Worm (Caenorhabditis elegans) whole organism, L4 larva: ENCODE results near the gene R144.12.

Source experiments
- R02D3.7 ChIP-seq: fragments of 150-350 bp; sonication (generic microtip); optimal IDR thresholded peaks from 3 replicates; lab custom pipeline; 2014; ENCODE audit warnings: missing biosample characterization, missing genetic modification characterization
- T20F7.1 ChIP-seq: fragments of 200-800 bp; sonication (Bioruptor generic); optimal IDR thresholded peaks from 2 replicates; lab custom pipeline; 2018; ENCODE audit warnings: mild to moderate bottlenecking, missing genetic modification characterization, missing compliant biosample characterization
- T26A8.4 ChIP-seq: fragments of 200-800 bp; sonication (Bioruptor generic); IDR thresholded peaks from 2 replicates; pipeline ENCODE4 v1.3.6; 2022; ENCODE audit warnings: missing genetic modification characterization, missing compliant biosample characterization
- Y48G9A.11 ChIP-seq: fragments of 200-800 bp; sonication (Bioruptor generic); IDR thresholded peaks from 2 replicates; pipeline ENCODE4 v1.3.6; 2022; ENCODE audit warnings: missing genetic modification reagents, missing genetic modification characterization, missing compliant biosample characterization
- Y5F2A.4 ChIP-seq: fragments of 200-800 bp; sonication (Bioruptor generic); optimal IDR thresholded peaks from 2 replicates; lab custom pipeline; 2018; ENCODE audit warnings: mild to moderate bottlenecking, missing genetic modification characterization, missing compliant biosample characterization
- aly-2 ChIP-seq: sonication (generic microtip); optimal IDR thresholded peaks from 2 replicates; lab custom pipeline; 2018; ENCODE audit warnings: missing biosample characterization, missing genetic modification characterization
- arid-1 ChIP-seq: fragments of 200-800 bp; sonication (Bioruptor generic); conservative IDR thresholded peaks from 2 replicates; pipeline ENCODE4 v1.3.6; 2022; ENCODE audit warnings: missing genetic modification reagents, missing genetic modification characterization, missing compliant biosample characterization
- ceh-20 ChIP-seq: fragments of 200-800 bp; sonication (Bioruptor generic); IDR thresholded peaks from 2 replicates; pipeline ENCODE4 v1.3.6; 2022; ENCODE audit warnings: missing genetic modification reagents, missing genetic modification characterization, missing compliant biosample characterization
- ceh-28 ChIP-seq: fragments of 150-350 bp; optimal IDR thresholded peaks from 2 replicates; lab custom pipeline; 2014; ENCODE audit warnings: missing biosample characterization, missing genetic modification reagents, missing genetic modification characterization
- ceh-32 ChIP-seq: sonication (generic microtip); optimal IDR thresholded peaks from 2 replicates; lab custom pipeline; 2016; ENCODE audit warnings: mild to moderate bottlenecking, missing genetic modification characterization, missing compliant biosample characterization; ENCODE audit not compliant: poor library complexity
- ceh-62 ChIP-seq: sonication (generic microtip); optimal IDR thresholded peaks from 2 replicates; lab custom pipeline; 2017; ENCODE audit warnings: missing biosample characterization, missing genetic modification characterization
- ceh-82 ChIP-seq: sonication (generic microtip); optimal IDR thresholded peaks from 2 replicates; lab custom pipeline; 2017; ENCODE audit warnings: missing biosample characterization, missing genetic modification characterization
- ces-1 ChIP-seq: fragments of 150-350 bp; sonication (generic microtip); optimal IDR thresholded peaks from 4 replicates; lab custom pipeline; 2014; ENCODE audit warnings: missing biosample characterization, missing genetic modification reagents, missing genetic modification characterization
- cey-2 ChIP-seq: sonication (generic microtip); optimal IDR thresholded peaks from 3 replicates; lab custom pipeline; 2017; ENCODE audit warnings: missing genetic modification characterization, mild to moderate bottlenecking, missing compliant biosample characterization, antibody characterized with exemption, borderline replicate concordance; ENCODE audit not compliant: insufficient read depth
- ctbp-1 ChIP-seq: fragments of 200-800 bp; sonication (Bioruptor generic); IDR thresholded peaks from 2 replicates; pipeline ENCODE4 v1.3.6; 2022; ENCODE audit warnings: missing genetic modification reagents, missing genetic modification characterization, missing compliant biosample characterization
- daf-8 ChIP-seq: fragments of 200-800 bp; sonication (Bioruptor generic); IDR thresholded peaks from 2 replicates; pipeline ENCODE4 v1.3.6; 2022; ENCODE audit warnings: missing genetic modification characterization, missing compliant biosample characterization
- dmd-8 ChIP-seq: fragments of 200-800 bp; sonication (Bioruptor generic); IDR thresholded peaks from 2 replicates; pipeline ENCODE4 v1.3.6; 2022; ENCODE audit warnings: missing genetic modification characterization, missing compliant biosample characterization
- dmd-9 ChIP-seq: fragments of 200-800 bp; sonication (Bioruptor generic); IDR thresholded peaks from 2 replicates; pipeline ENCODE4 v1.3.6; 2022; ENCODE audit warnings: missing genetic modification reagents, missing genetic modification characterization, missing compliant biosample characterization
- dve-1 ChIP-seq: sonication (generic microtip); optimal IDR thresholded peaks from 2 replicates; lab custom pipeline; 2017; ENCODE audit warnings: antibody characterized with exemption, mild to moderate bottlenecking, missing genetic modification characterization, missing compliant biosample characterization; ENCODE audit not compliant: insufficient read depth
- egl-27 ChIP-seq: sonication (generic microtip); optimal IDR thresholded peaks from 3 replicates; lab custom pipeline; 2017; ENCODE audit warnings: missing biosample characterization, missing genetic modification reagents, missing genetic modification characterization
- fos-1 ChIP-seq: fragments of 150-350 bp; optimal IDR thresholded peaks from 2 replicates; lab custom pipeline; 2014; ENCODE audit warnings: missing biosample characterization, missing genetic modification characterization
- hif-1 ChIP-seq, 2 experiments: sonication (generic microtip); optimal IDR thresholded peaks; 2 replicates each; lab custom pipeline; 2016 to 2017; ENCODE audit warnings: missing compliant biosample characterization in 2 of 2, missing genetic modification characterization in 2 of 2, missing genetic modification reagents in 2 of 2, missing genotype in 2 of 2, mild to moderate bottlenecking in 1 of 2
- hlh-30 ChIP-seq: sonication (generic microtip); optimal IDR thresholded peaks from 2 replicates; lab custom pipeline; 2017; ENCODE audit warnings: antibody characterized with exemption, mild to moderate bottlenecking, missing genetic modification characterization, missing compliant biosample characterization; ENCODE audit not compliant: insufficient read depth
- hmg-1.1 ChIP-seq: fragments of 200-800 bp; sonication (Bioruptor generic); IDR thresholded peaks from 2 replicates; pipeline ENCODE4 v1.3.6; 2022; ENCODE audit warnings: missing genetic modification reagents, missing genetic modification characterization, missing compliant biosample characterization
- lin-13 ChIP-seq: fragments of 150-350 bp; optimal IDR thresholded peaks from 2 replicates; lab custom pipeline; 2014; ENCODE audit warnings: missing biosample characterization, missing genetic modification reagents, missing genetic modification characterization
- lin-29 ChIP-seq: fragments of 200-800 bp; sonication (Bioruptor generic); IDR thresholded peaks from 2 replicates; pipeline ENCODE4 v1.3.6; 2022; ENCODE audit warnings: missing genetic modification reagents, missing genetic modification characterization, missing compliant biosample characterization
- lsy-2 ChIP-seq, 2 experiments: fragments of 150-350 bp in 1 of 2; sonication (generic microtip) in 1 of 2; optimal IDR thresholded peaks; 2 replicates each; lab custom pipeline; 2014 to 2017; ENCODE audit warnings: missing biosample characterization in 2 of 2, missing genetic modification characterization in 2 of 2
- madf-5 ChIP-seq, 2 experiments: fragments of 200-800 bp; sonication (Bioruptor generic); IDR thresholded peaks; 2 replicates each; pipeline ENCODE4 v1.3.6; 2022; ENCODE audit warnings: missing compliant biosample characterization in 2 of 2, missing genetic modification characterization in 2 of 2
- mep-1 ChIP-seq: fragments of 150-350 bp; sonication (generic microtip); optimal IDR thresholded peaks from 3 replicates; lab custom pipeline; 2014; ENCODE audit warnings: missing biosample characterization, missing genetic modification characterization
- mxl-2 ChIP-seq: fragments of 200-800 bp; sonication (Bioruptor generic); conservative IDR thresholded peaks from 2 replicates; pipeline ENCODE4 v1.3.6; 2022; ENCODE audit warnings: missing genetic modification reagents, missing genetic modification characterization, missing compliant biosample characterization
- mxl-3 ChIP-seq: fragments of 200-800 bp; sonication (Bioruptor generic); optimal IDR thresholded peaks from 2 replicates; lab custom pipeline; 2018; ENCODE audit warnings: mild to moderate bottlenecking, missing genetic modification characterization, missing compliant biosample characterization
- nhr-10 ChIP-seq: fragments of 150-350 bp; optimal IDR thresholded peaks from 2 replicates; lab custom pipeline; 2014; ENCODE audit warnings: missing biosample characterization, missing genetic modification characterization
- nhr-237 ChIP-seq: sonication (generic microtip); optimal IDR thresholded peaks from 2 replicates; lab custom pipeline; 2017; ENCODE audit warnings: missing biosample characterization, missing genetic modification characterization
- nhr-25 ChIP-seq: sonication (generic microtip); optimal IDR thresholded peaks from 2 replicates; lab custom pipeline; 2017; ENCODE audit warnings: missing genetic modification characterization, mild to moderate bottlenecking, missing compliant biosample characterization, antibody characterized with exemption, moderate library complexity, borderline replicate concordance; ENCODE audit not compliant: insufficient read depth
- nhr-28 ChIP-seq: fragments of 150-350 bp; optimal IDR thresholded peaks from 2 replicates; lab custom pipeline; 2014; ENCODE audit warnings: missing biosample characterization, missing genetic modification characterization
- nhr-41 ChIP-seq: fragments of 200-800 bp; sonication (Bioruptor generic); IDR thresholded peaks from 2 replicates; pipeline ENCODE4 v1.3.6; 2022; ENCODE audit warnings: missing genetic modification reagents, missing genetic modification characterization, missing compliant biosample characterization
- nhr-42 ChIP-seq: fragments of 200-800 bp; sonication (Bioruptor generic); IDR thresholded peaks from 2 replicates; pipeline ENCODE4 v1.3.6; 2022; ENCODE audit warnings: missing genetic modification characterization, missing compliant biosample characterization
- nhr-6 ChIP-seq: fragments of 150-350 bp; optimal IDR thresholded peaks from 2 replicates; lab custom pipeline; 2014; ENCODE audit warnings: missing biosample characterization, missing genetic modification characterization
- nhr-77 ChIP-seq: fragments of 150-350 bp; optimal IDR thresholded peaks from 2 replicates; lab custom pipeline; 2014; ENCODE audit warnings: missing biosample characterization, missing genetic modification characterization
- pha-4 ChIP-seq, 2 experiments: fragments of 150-350 bp in 1 of 2; fragments of 200-800 bp in 1 of 2; sonication (Bioruptor generic) in 1 of 2; IDR thresholded peaks in 1 of 2; optimal IDR thresholded peaks in 1 of 2; 2 replicates each; pipeline versions ENCODE4 v1.3.6 to Lab custom; 2014 to 2022; ENCODE audit warnings: missing genetic modification characterization in 2 of 2, missing genetic modification reagents in 2 of 2, missing biosample characterization in 1 of 2, missing compliant biosample characterization in 1 of 2
- pqm-1 ChIP-seq: sonication (generic microtip); optimal IDR thresholded peaks from 2 replicates; lab custom pipeline; 2017; ENCODE audit warnings: missing biosample characterization, missing genetic modification characterization
- set-16 ChIP-seq: fragments of 200-800 bp; sonication (Bioruptor generic); IDR thresholded peaks from 2 replicates; pipeline ENCODE4 v1.3.6; 2022; ENCODE audit warnings: missing genetic modification reagents, missing genetic modification characterization, missing compliant biosample characterization
- tag-97 ChIP-seq: fragments of 200-800 bp; sonication (Bioruptor generic); IDR thresholded peaks from 2 replicates; pipeline ENCODE4 v1.3.6; 2022; ENCODE audit warnings: missing genetic modification characterization, missing compliant biosample characterization
- tra-1 ChIP-seq: fragments of 200-800 bp; sonication (Bioruptor generic); IDR thresholded peaks from 2 replicates; pipeline ENCODE4 v1.3.6; 2022; ENCODE audit warnings: missing genetic modification reagents, missing genetic modification characterization, missing compliant biosample characterization
- vab-7 ChIP-seq: fragments of 200-800 bp; sonication (Bioruptor generic); IDR thresholded peaks from 2 replicates; pipeline ENCODE4 v1.3.6; 2022; ENCODE audit warnings: missing genetic modification reagents, missing genetic modification characterization, missing compliant biosample characterization
- zag-1 ChIP-seq: fragments of 150-350 bp; optimal IDR thresholded peaks from 2 replicates; lab custom pipeline; 2014; ENCODE audit warnings: missing biosample characterization, missing genetic modification characterization
- zfp-2 ChIP-seq: sonication (generic microtip); optimal IDR thresholded peaks from 2 replicates; lab custom pipeline; 2016; ENCODE audit warnings: mild to moderate bottlenecking, missing genetic modification characterization, missing compliant biosample characterization
- zip-11 ChIP-seq: fragments of 200-800 bp; sonication (Bioruptor generic); IDR thresholded peaks from 2 replicates; pipeline ENCODE4 v1.3.6; 2022; ENCODE audit warnings: missing genetic modification characterization, missing compliant biosample characterization
- zip-2 ChIP-seq: fragments of 150-350 bp; optimal IDR thresholded peaks from 2 replicates; lab custom pipeline; 2014; ENCODE audit warnings: missing biosample characterization, missing genetic modification characterization
- ztf-7 ChIP-seq: fragments of 150-350 bp; optimal IDR thresholded peaks from 2 replicates; lab custom pipeline; 2014; ENCODE audit warnings: missing biosample characterization, missing genetic modification characterization

Gene R144.12

ce11 chrIII:5013915-5014346, 7.2 kb upstream of the R144.12 start:
- no peak for TF ChIP-seq egl-27 (tag; lab: Kevin White, UChicago)
- peak; percentile 28 for TF ChIP-seq cey-2
- TF ChIP-seq ceh-62 (tag; lab: Kevin White, UChicago): no peak
- TF ChIP-seq hlh-30 (tag; lab: Kevin White, UChicago): peak; percentile 82
- peak; percentile 62 for TF ChIP-seq nhr-28 (tag; lab: Kevin White, UChicago)
- peak in 1 of 2 experiments; percentile 73 for TF ChIP-seq hif-1 (tag; optimal IDR thresholded peaks at IDR 0.05; lab: Kevin White, UChicago)
- peak; percentile 69 for TF ChIP-seq nhr-10 (tag; lab: Kevin White, UChicago)
- peak; percentile 97 for TF ChIP-seq mep-1
- peak; percentile 71 for TF ChIP-seq ces-1 (GFP tag; lab: Kevin White, UChicago)
- peak; percentile 87 for TF ChIP-seq dve-1 (tag; lab: Kevin White, UChicago)
- TF ChIP-seq daf-8: no peak
- TF ChIP-seq lin-29 (GFP tag; lab: Robert Waterston, UW): no peak
- TF ChIP-seq zip-11: no peak
- peak; percentile 79 for TF ChIP-seq ztf-7 (tag; lab: Kevin White, UChicago)
- TF ChIP-seq T26A8.4 (GFP tag; lab: Robert Waterston, UW): peak; percentile 75
- TF ChIP-seq Y5F2A.4: no peak
- TF ChIP-seq nhr-6 (tag; lab: Kevin White, UChicago): peak; percentile 65
- TF ChIP-seq fos-1 (tag; lab: Kevin White, UChicago): no peak
- TF ChIP-seq nhr-42 (GFP tag; lab: Robert Waterston, UW): no peak
- TF ChIP-seq ceh-20 (GFP tag; lab: Robert Waterston, UW): peak; percentile 65; the same call in 1 of the 2 replicates
- TF ChIP-seq set-16: peak; percentile 77
- TF ChIP-seq dmd-9 (GFP tag; lab: Robert Waterston, UW): no peak
- no peak for TF ChIP-seq dmd-8 (GFP tag; lab: Robert Waterston, UW)
- no peak for TF ChIP-seq R02D3.7
- TF ChIP-seq tra-1 (GFP tag; lab: Robert Waterston, UW): 0 out of 2 replicates have a peak, but pooled peaks have one; percentile 34
- no peak for TF ChIP-seq aly-2 (tag; lab: Kevin White, UChicago)
- peak; percentile 85 for TF ChIP-seq nhr-77 (tag; lab: Kevin White, UChicago)
- TF ChIP-seq lin-13 (GFP tag; lab: Kevin White, UChicago): peak; percentile 63
- TF ChIP-seq ceh-82 (tag; lab: Kevin White, UChicago): no peak
- peak; percentile 72 for TF ChIP-seq T20F7.1 (GFP tag; lab: Kevin White, UChicago)
- 0 out of 2 replicates have a peak, but pooled peaks have one; percentile 15 for TF ChIP-seq arid-1 (GFP tag; lab: Robert Waterston, UW)
- TF ChIP-seq zag-1: no peak
- no peak for TF ChIP-seq ceh-32
- peak; percentile 78 to 90 for TF ChIP-seq lsy-2 (tag; optimal IDR thresholded peaks at IDR 0.05; lab: Kevin White, UChicago)
- peak; percentile 76; the same call in 1 of the 2 replicates for TF ChIP-seq pha-4 (GFP tag; IDR thresholded peaks at IDR 0.05; lab: Robert Waterston, UW)
- TF ChIP-seq pha-4 (tag; optimal IDR thresholded peaks at IDR 0.05; lab: Kevin White, UChicago): peak; percentile 16
- TF ChIP-seq ceh-28 (tag; lab: Kevin White, UChicago): peak; percentile 65
- TF ChIP-seq vab-7: 0 out of 2 replicates have a peak, but pooled peaks have one; percentile 39
- TF ChIP-seq nhr-41 (GFP tag; lab: Robert Waterston, UW): no peak
- peak; percentile 73 for TF ChIP-seq mxl-3 (GFP tag; lab: Kevin White, UChicago)
- no peak for TF ChIP-seq nhr-237 (tag; lab: Kevin White, UChicago)
- TF ChIP-seq pqm-1 (tag; lab: Kevin White, UChicago): no peak
- no peak for TF ChIP-seq mxl-2 (GFP tag; lab: Robert Waterston, UW)
- no peak for TF ChIP-seq tag-97 (GFP tag; lab: Robert Waterston, UW)
- 0 out of 4 replicates have a peak, but pooled peaks of 1 of the 2 experiments have one; percentile 28 for TF ChIP-seq madf-5 (GFP tag; IDR thresholded peaks at IDR 0.05; lab: Robert Waterston, UW)
- peak; percentile 93 for TF ChIP-seq hmg-1.1 (GFP tag; lab: Robert Waterston, UW)
- TF ChIP-seq ctbp-1 (GFP tag; lab: Robert Waterston, UW): peak; percentile 85
- peak; percentile 34 for TF ChIP-seq zip-2
- TF ChIP-seq zfp-2 (tag; lab: Kevin White, UChicago): no peak
- peak; percentile 62 for TF ChIP-seq nhr-25
- no peak for TF ChIP-seq Y48G9A.11 (GFP tag; lab: Robert Waterston, UW)
